Fruit fly (Drosophila melanogaster) whole organism, embryonic: ENCODE measurements around the gene ATPsynD.
A peak's percentile ranks its signal among the peaks of the same experiment; 100 is the strongest.

Experiments
- Abd-B ChIP-seq: fragments of 200-800 bp; sonication (Bioruptor generic); optimal IDR thresholded peaks from 2 replicates; lab custom pipeline; 2018; ENCODE audit warnings: missing biosample characterization, mild to moderate bottlenecking, missing genetic modification characterization, moderate library complexity
- CG10366 ChIP-seq: fragments of 200-800 bp; sonication (Bioruptor generic); IDR thresholded peaks from 2 replicates; pipeline ENCODE4 v1.3.6; 2022; ENCODE audit warnings: missing biosample characterization, missing genetic modification characterization
- CG10431 ChIP-seq: fragments of 200-800 bp; sonication (Bioruptor generic); optimal IDR thresholded peaks from 3 replicates; lab custom pipeline; 2018; ENCODE audit warnings: missing biosample characterization, mild to moderate bottlenecking, missing genetic modification characterization
- CG10565 ChIP-seq: fragments of 200-800 bp; sonication (Bioruptor generic); optimal IDR thresholded peaks from 3 replicates; lab custom pipeline; 2016; ENCODE audit warnings: missing biosample characterization, mild to moderate bottlenecking, missing genetic modification characterization
- CG11560 ChIP-seq: fragments of 200-800 bp; sonication (Bioruptor generic); IDR thresholded peaks from 3 replicates; pipeline ENCODE4 v1.3.6; 2022; ENCODE audit warnings: missing biosample characterization, missing genetic modification characterization
- CG13123 ChIP-seq: fragments of 200-800 bp; sonication (Bioruptor generic); optimal IDR thresholded peaks from 2 replicates; lab custom pipeline; 2016; ENCODE audit warnings: missing biosample characterization, missing genetic modification characterization
- CG1529 ChIP-seq: fragments of 200-800 bp; sonication (Bioruptor generic); optimal IDR thresholded peaks from 3 replicates; lab custom pipeline; 2018; ENCODE audit warnings: missing biosample characterization, missing genetic modification characterization
- CG15479 ChIP-seq: fragments of 200-800 bp; sonication (Bioruptor generic); optimal IDR thresholded peaks from 3 replicates; lab custom pipeline; 2019; ENCODE audit warnings: missing biosample characterization, mild to moderate bottlenecking, missing genetic modification characterization, moderate library complexity
- CG1647 ChIP-seq: fragments of 200-800 bp; sonication (Bioruptor generic); optimal IDR thresholded peaks from 3 replicates; lab custom pipeline; 2016; ENCODE audit warnings: missing biosample characterization, missing genetic modification characterization
- CG18619 ChIP-seq: fragments of 200-800 bp; sonication (Bioruptor generic); optimal IDR thresholded peaks from 3 replicates; lab custom pipeline; 2017; ENCODE audit warnings: missing biosample characterization, mild to moderate bottlenecking, missing genetic modification characterization
- CG2120 ChIP-seq: fragments of 200-800 bp; sonication (Bioruptor generic); optimal IDR thresholded peaks from 3 replicates; lab custom pipeline; 2016; ENCODE audit warnings: missing biosample characterization, missing genetic modification characterization
- CG3995 ChIP-seq: fragments of 200-800 bp; sonication (Bioruptor generic); optimal IDR thresholded peaks from 3 replicates; lab custom pipeline; 2016; ENCODE audit warnings: missing biosample characterization, missing genetic modification characterization
- CG42726 ChIP-seq: fragments of 200-800 bp; sonication (Bioruptor generic); IDR thresholded peaks from 2 replicates; pipeline ENCODE4 v1.3.6; 2022; ENCODE audit warnings: missing biosample characterization, missing genetic modification characterization; ENCODE audit not compliant: partially characterized antibody
- CG4404 ChIP-seq: fragments of 200-800 bp; sonication (Bioruptor generic); IDR thresholded peaks from 2 replicates; pipeline ENCODE4 v1.3.6; 2022; ENCODE audit warnings: missing biosample characterization, missing genetic modification characterization
- CG4617 ChIP-seq: fragments of 200-800 bp; sonication (Bioruptor generic); optimal IDR thresholded peaks from 3 replicates; lab custom pipeline; 2016; ENCODE audit warnings: missing biosample characterization, missing genetic modification characterization, borderline replicate concordance
- CG6175 ChIP-seq: fragments of 200-800 bp; sonication (Bioruptor generic); IDR thresholded peaks from 3 replicates; pipeline ENCODE4 v1.3.6; 2022; ENCODE audit warnings: missing biosample characterization, missing genetic modification characterization
- CG6765 ChIP-seq: fragments of 200-800 bp; sonication (Bioruptor generic); optimal IDR thresholded peaks from 3 replicates; lab custom pipeline; 2017; ENCODE audit warnings: missing biosample characterization, mild to moderate bottlenecking, missing genetic modification characterization
- CG7556 ChIP-seq: fragments of 200-800 bp; sonication (Bioruptor generic); optimal IDR thresholded peaks from 2 replicates; lab custom pipeline; 2017; ENCODE audit warnings: missing biosample characterization, mild to moderate bottlenecking, missing genetic modification characterization
- CG7963 ChIP-seq: fragments of 200-800 bp; sonication (Bioruptor generic); IDR thresholded peaks from 3 replicates; pipeline ENCODE4 v1.3.6; 2022; ENCODE audit warnings: missing biosample characterization, missing genetic modification characterization; ENCODE audit not compliant: partially characterized antibody
- CG8478 ChIP-seq: fragments of >200 bp; optimal IDR thresholded peaks from 2 replicates; lab custom pipeline; 2018
- CTCF ChIP-seq: fragments of 200-800 bp; sonication (Bioruptor generic); optimal IDR thresholded peaks from 2 replicates; lab custom pipeline; 2017; ENCODE audit warnings: missing biosample characterization, mild to moderate bottlenecking, missing genetic modification characterization, moderate library complexity
- Chrac-16 ChIP-seq: fragments of 200-800 bp; sonication (Bioruptor generic); optimal IDR thresholded peaks from 3 replicates; lab custom pipeline; 2016; ENCODE audit warnings: missing biosample characterization, missing genetic modification characterization
- Deaf1 ChIP-seq: fragments of 200-800 bp; optimal IDR thresholded peaks from 3 replicates; lab custom pipeline; 2019; ENCODE audit warnings: missing biosample characterization, mild to moderate bottlenecking, missing genetic modification characterization, moderate library complexity
- Dll ChIP-seq: fragments of 200-800 bp; sonication (Bioruptor generic); IDR thresholded peaks from 4 replicates; pipeline ENCODE4 v1.3.6; 2022; ENCODE audit warnings: missing biosample characterization, missing genetic modification characterization; ENCODE audit not compliant: partially characterized antibody
- Ets97D ChIP-seq: fragments of 200-800 bp; sonication (Bioruptor generic); optimal IDR thresholded peaks from 3 replicates; lab custom pipeline; 2016; ENCODE audit warnings: missing biosample characterization, missing genetic modification characterization
- Fer2 ChIP-seq: fragments of 200-800 bp; sonication (Bioruptor generic); optimal IDR thresholded peaks from 2 replicates; lab custom pipeline; 2018; ENCODE audit warnings: missing biosample characterization, mild to moderate bottlenecking, missing genetic modification characterization, moderate library complexity
- Gsc ChIP-seq: fragments of 200-800 bp; sonication (Bioruptor generic); IDR thresholded peaks from 2 replicates; pipeline ENCODE4 v1.3.6; 2022; ENCODE audit warnings: missing biosample characterization, missing genetic modification characterization
- Gug ChIP-seq: fragments of 200-800 bp; sonication (Bioruptor generic); IDR thresholded peaks from 4 replicates; pipeline ENCODE4 v1.3.6; 2022; ENCODE audit warnings: missing biosample characterization, missing genetic modification characterization
- H2.0 ChIP-seq: fragments of 200-800 bp; sonication (Bioruptor generic); IDR thresholded peaks from 2 replicates; pipeline ENCODE4 v1.3.6; 2022; ENCODE audit warnings: missing biosample characterization, missing genetic modification characterization
- HHEX ChIP-seq: fragments of 200-800 bp; sonication (Bioruptor generic); optimal IDR thresholded peaks from 3 replicates; lab custom pipeline; 2017; ENCODE audit warnings: missing biosample characterization, mild to moderate bottlenecking, missing genetic modification characterization, missing genetic modification reagents
- HLH54F ChIP-seq: fragments of 200-800 bp; sonication (Bioruptor generic); optimal IDR thresholded peaks from 3 replicates; lab custom pipeline; 2016; ENCODE audit warnings: missing biosample characterization, missing genetic modification characterization
- Hr39 ChIP-seq: fragments of >200 bp; optimal IDR thresholded peaks from 2 replicates; lab custom pipeline; 2017
- Hsf ChIP-seq: fragments of 200-800 bp; sonication (Bioruptor generic); optimal IDR thresholded peaks from 3 replicates; lab custom pipeline; 2016; ENCODE audit warnings: missing biosample characterization, missing genetic modification characterization
- Myb ChIP-seq: fragments of 200-800 bp; sonication (Bioruptor generic); optimal IDR thresholded peaks from 2 replicates; lab custom pipeline; 2016; ENCODE audit warnings: missing biosample characterization, missing genetic modification characterization
- Nf-YC ChIP-seq: fragments of 200-800 bp; optimal IDR thresholded peaks from 3 replicates; lab custom pipeline; 2019; ENCODE audit warnings: missing biosample characterization, mild to moderate bottlenecking, missing genetic modification characterization, moderate library complexity
- Opbp ChIP-seq: fragments of 200-800 bp; sonication (Bioruptor generic); IDR thresholded peaks from 3 replicates; pipeline ENCODE4 v1.3.6; 2022; ENCODE audit warnings: missing biosample characterization, missing genetic modification characterization; ENCODE audit not compliant: partially characterized antibody
- Poxn ChIP-seq: fragments of 200-800 bp; sonication (Bioruptor generic); IDR thresholded peaks from 2 replicates; pipeline ENCODE4 v1.3.6; 2022; ENCODE audit warnings: missing biosample characterization, missing genetic modification characterization
- Sin3A ChIP-seq: fragments of >200 bp; optimal IDR thresholded peaks from 2 replicates; lab custom pipeline; 2018
- Six4 ChIP-seq: fragments of 200-800 bp; sonication (Bioruptor generic); optimal IDR thresholded peaks from 2 replicates; lab custom pipeline; 2016; ENCODE audit warnings: missing biosample characterization, missing genetic modification characterization
- aop ChIP-seq: fragments of 200-800 bp; sonication (Bioruptor generic); IDR thresholded peaks from 2 replicates; pipeline ENCODE4 v1.3.6; 2022; ENCODE audit warnings: missing biosample characterization, missing genetic modification characterization
- az2 ChIP-seq: fragments of 200-800 bp; sonication (Bioruptor generic); optimal IDR thresholded peaks from 3 replicates; lab custom pipeline; 2016; ENCODE audit warnings: missing biosample characterization, missing genetic modification characterization
- crol ChIP-seq: fragments of 200-800 bp; sonication (Bioruptor generic); IDR thresholded peaks from 2 replicates; pipeline ENCODE4 v1.3.6; 2022; ENCODE audit warnings: missing biosample characterization, missing genetic modification characterization
- ems ChIP-seq: fragments of 200-800 bp; sonication (Bioruptor generic); optimal IDR thresholded peaks from 3 replicates; lab custom pipeline; 2016; ENCODE audit warnings: missing biosample characterization, missing genetic modification characterization
- fd3F ChIP-seq: fragments of 200-800 bp; sonication (Bioruptor generic); optimal IDR thresholded peaks from 2 replicates; lab custom pipeline; 2018; ENCODE audit warnings: missing biosample characterization, mild to moderate bottlenecking, missing genetic modification characterization, moderate library complexity
- fd96Cb ChIP-seq: fragments of 200-800 bp; sonication (Bioruptor generic); optimal IDR thresholded peaks from 2 replicates; lab custom pipeline; 2018; ENCODE audit warnings: missing biosample characterization, mild to moderate bottlenecking, missing genetic modification characterization, moderate library complexity
- gsb-n ChIP-seq: fragments of 200-800 bp; sonication (Bioruptor generic); optimal IDR thresholded peaks from 3 replicates; lab custom pipeline; 2018; ENCODE audit warnings: missing biosample characterization, mild to moderate bottlenecking, missing genetic modification characterization
- lola ChIP-seq, 3 experiments: fragments of >200 bp in 2 of 3; fragments of 200-800 bp in 1 of 3; sonication (Bioruptor generic) in 1 of 3; optimal IDR thresholded peaks; 2 replicates each; lab custom pipeline; 2017 to 2019; ENCODE audit warnings: missing biosample characterization in 3 of 3, missing genetic modification characterization in 3 of 3, mild to moderate bottlenecking in 1 of 3, moderate library complexity in 1 of 3
- nerfin-1 ChIP-seq: fragments of 200-800 bp; sonication (Bioruptor generic); optimal IDR thresholded peaks from 3 replicates; lab custom pipeline; 2019; ENCODE audit warnings: missing biosample characterization, mild to moderate bottlenecking, missing genetic modification characterization, moderate library complexity
- pb ChIP-seq: fragments of 200-800 bp; sonication (Bioruptor generic); optimal IDR thresholded peaks from 3 replicates; lab custom pipeline; 2016; ENCODE audit warnings: missing biosample characterization, missing genetic modification characterization
- pita ChIP-seq: fragments of 200-800 bp; sonication (Bioruptor generic); optimal IDR thresholded peaks from 2 replicates; lab custom pipeline; 2017; ENCODE audit warnings: missing biosample characterization, mild to moderate bottlenecking, missing genetic modification characterization
- sr ChIP-seq: fragments of 200-800 bp; sonication (Bioruptor generic); IDR thresholded peaks from 3 replicates; pipeline ENCODE4 v1.3.6; 2022; ENCODE audit warnings: missing biosample characterization, missing genetic modification characterization
- stwl ChIP-seq: fragments of 200-800 bp; sonication (Bioruptor generic); optimal IDR thresholded peaks from 3 replicates; lab custom pipeline; 2018; ENCODE audit warnings: missing biosample characterization, mild to moderate bottlenecking, missing genetic modification characterization, moderate library complexity
- trh ChIP-seq: fragments of 200-800 bp; sonication (Bioruptor generic); optimal IDR thresholded peaks from 2 replicates; lab custom pipeline; 2016; ENCODE audit warnings: missing biosample characterization, missing genetic modification characterization
- zen ChIP-seq: fragments of 200-800 bp; sonication (Bioruptor generic); optimal IDR thresholded peaks from 3 replicates; lab custom pipeline; 2018; ENCODE audit warnings: missing biosample characterization, mild to moderate bottlenecking, missing genetic modification characterization, moderate library complexity

Gene ATPsynD

dm6 chr3R:19074207-19074606 is 20.6 kb upstream of the ATPsynD start (continued):
- TF ChIP-seq CG10431 (GFP tag; lab: Kevin White, UChicago) (no peak), CG18619 (GFP tag; lab: Kevin White, UChicago) (no peak), CG3995 (GFP tag; lab: Kevin White, UChicago) (no peak), CG15479 (GFP tag; lab: Kevin White, UChicago) (no peak), Gug (GFP tag; lab: Robert Waterston, UW) (peak; percentile 18; the same call in 1 of the 4 replicates), pita (GFP tag; lab: Kevin White, UChicago) (no peak), Six4 (GFP tag; lab: Kevin White, UChicago) (no peak), fd3F (GFP tag; lab: Kevin White, UChicago) (no peak), Poxn (GFP tag; lab: Robert Waterston, UW) (no peak), crol (GFP tag; lab: Robert Waterston, UW) (no peak), CG42726 (GFP tag; lab: Robert Waterston, UW) (no peak), pb (GFP tag; lab: Kevin White, UChicago) (no peak), Deaf1 (tag; lab: Kevin White, UChicago) (no peak), CG11560 (tag; lab: Robert Waterston, UW) (no peak), HHEX (GFP tag; lab: Kevin White, UChicago) (no peak), CG10565 (GFP tag; lab: Kevin White, UChicago) (no peak), stwl (tag; lab: Kevin White, UChicago) (no peak), nerfin-1 (tag; lab: Kevin White, UChicago) (no peak), Hsf (no peak), CG1647 (GFP tag; lab: Kevin White, UChicago) (no peak), CG6765 (no peak), CG10366 (GFP tag; lab: Robert Waterston, UW) (peak; percentile 28; the same call in 1 of the 2 replicates), gsb-n (tag; lab: Kevin White, UChicago) (no peak), Chrac-16 (GFP tag; lab: Kevin White, UChicago) (no peak), fd96Cb (tag; lab: Kevin White, UChicago) (peak; percentile 17), Myb (no peak), CG13123 (GFP tag; lab: Kevin White, UChicago) (no peak), lola (GFP tag; optimal IDR thresholded peaks at IDR 0.05; lab: Kevin White, UChicago) (no peak), CG4617 (GFP tag; lab: Kevin White, UChicago) (no peak), CG4404 (GFP tag; lab: Robert Waterston, UW) (no peak), CG2120 (GFP tag; lab: Kevin White, UChicago) (no peak), zen (no peak), Fer2 (tag; lab: Kevin White, UChicago) (no peak), HLH54F (no peak), sr (GFP tag; lab: Robert Waterston, UW) (no peak), Gsc (GFP tag; lab: Robert Waterston, UW) (no peak; the same call in 1 of the 2 replicates), H2.0 (GFP tag; lab: Robert Waterston, UW) (0 out of 2 replicates have a peak, but pooled peaks have one; percentile 22), CTCF (no peak), trh (GFP tag; lab: Kevin White, UChicago) (no peak), CG7963 (GFP tag; lab: Robert Waterston, UW) (no peak), Opbp (no peak), Nf-YC (tag; lab: Kevin White, UChicago) (no peak), CG7556 (GFP tag; lab: Kevin White, UChicago) (no peak), Hr39 (lab: Kevin White, UChicago) (no peak), Dll (GFP tag; lab: Robert Waterston, UW) (no peak), aop (GFP tag; lab: Robert Waterston, UW) (no peak), CG6175 (GFP tag; lab: Robert Waterston, UW) (no peak), CG1529 (GFP tag; lab: Kevin White, UChicago) (no peak), Ets97D (GFP tag; lab: Kevin White, UChicago) (no peak), CG8478 (no peak), az2 (GFP tag; lab: Kevin White, UChicago) (no peak), Abd-B (GFP tag; lab: Kevin White, UChicago) (no peak), Sin3A (lab: Kevin White, UChicago) (no peak), ems (GFP tag; lab: Kevin White, UChicago) (no peak)
